Fruit fly (Drosophila melanogaster): ENCODE measurements around the gene Ziz.

Gene Ziz

DNA sequence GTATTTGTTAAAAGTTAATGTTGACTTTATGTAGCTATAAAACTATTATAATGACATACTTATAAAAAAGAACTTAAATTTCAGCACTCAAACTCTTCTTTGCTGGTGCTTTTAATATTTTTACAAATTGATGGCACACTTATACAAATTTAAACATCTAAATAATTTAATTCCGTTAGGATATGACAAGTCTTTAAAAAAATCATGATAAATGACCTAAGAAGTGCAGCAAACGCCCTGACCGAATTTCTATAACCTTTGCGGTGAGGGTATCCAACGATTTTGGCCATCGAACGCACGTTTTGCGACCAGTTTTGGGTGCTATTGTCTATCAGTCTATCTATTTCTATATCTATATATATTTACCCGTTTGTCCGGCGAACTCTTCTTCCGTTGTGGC lies 53.2 kb downstream of the Ziz start (continued):
- TF ChIP-seq CG13287 (GFP tag; IDR thresholded peaks at IDR 0.05; ENCODE audit: partially characterized antibody): no peak
- no peak for TF ChIP-seq CG18476 (GFP tag; optimal IDR thresholded peaks at IDR 0.05)
- TF ChIP-seq pnt (GFP tag; optimal IDR thresholded peaks at IDR 0.05): no peak
- peak; percentile 40 for TF ChIP-seq zfh2 (GFP tag; optimal IDR thresholded peaks at IDR 0.05)
- peak; percentile 4 for TF ChIP-seq ind (GFP tag; optimal IDR thresholded peaks at IDR 0.05)
- no peak for TF ChIP-seq CG14860 (GFP tag; IDR thresholded peaks at IDR 0.05; ENCODE audit: partially characterized antibody)
- TF ChIP-seq phol (tag; optimal IDR thresholded peaks at IDR 0.05): no peak
- no peak for TF ChIP-seq CG30431 (GFP tag; optimal IDR thresholded peaks at IDR 0.05)
- TF ChIP-seq CG6272 (GFP tag; IDR thresholded peaks at IDR 0.05): 0 out of 2 replicates have a peak, but pooled peaks have one; percentile 6
- peak; percentile 59 for TF ChIP-seq lilli (GFP tag; optimal IDR thresholded peaks at IDR 0.05)
- no peak for TF ChIP-seq CG11398 (GFP tag; optimal IDR thresholded peaks at IDR 0.05)
- no peak for TF ChIP-seq aop (GFP tag; IDR thresholded peaks at IDR 0.05)
- TF ChIP-seq psq (GFP tag; optimal IDR thresholded peaks at IDR 0.05): no peak
- TF ChIP-seq ftz-f1 (GFP tag; optimal IDR thresholded peaks at IDR 0.05): no peak
- TF ChIP-seq CG9876 (GFP tag; optimal IDR thresholded peaks at IDR 0.05): no peak
- no peak for TF ChIP-seq CG8281 (tag; optimal IDR thresholded peaks at IDR 0.05)
- TF ChIP-seq CG8478 (optimal IDR thresholded peaks at IDR 0.05): no peak
- TF ChIP-seq sima (GFP tag; optimal IDR thresholded peaks at IDR 0.05): no peak
- no peak for TF ChIP-seq CG17568 (GFP tag; optimal IDR thresholded peaks at IDR 0.05)
- TF ChIP-seq Trl (optimal IDR thresholded peaks at IDR 0.05): no peak
- no peak for TF ChIP-seq Trl (GFP tag; optimal IDR thresholded peaks at IDR 0.05)
- peak; percentile 43; the same call in 1 of the 2 replicates for TF ChIP-seq CG4730 (GFP tag; IDR thresholded peaks at IDR 0.05)
- no peak for TF ChIP-seq cad (GFP tag; optimal IDR thresholded peaks at IDR 0.05)
- TF ChIP-seq ro (GFP tag; IDR thresholded peaks at IDR 0.05): no peak
- peak; percentile 63; the same call in 1 of the 2 replicates for TF ChIP-seq CG31224 (GFP tag; IDR thresholded peaks at IDR 0.05)
- no peak for TF ChIP-seq gcm (GFP tag; optimal IDR thresholded peaks at IDR 0.05)
- TF ChIP-seq gsb-n (tag; optimal IDR thresholded peaks at IDR 0.05): no peak
- no peak for TF ChIP-seq NC2α (GFP tag; optimal IDR thresholded peaks at IDR 0.05)
- TF ChIP-seq ash1 (GFP tag; optimal IDR thresholded peaks at IDR 0.05): no peak
- no peak for TF ChIP-seq chinmo (GFP tag; IDR thresholded peaks at IDR 0.05; ENCODE audit: partially characterized antibody)
- no peak for TF ChIP-seq TFAM (GFP tag; optimal IDR thresholded peaks at IDR 0.05)
- peak; percentile 9 for TF ChIP-seq CG15514 (GFP tag; optimal IDR thresholded peaks at IDR 0.05)
- no peak for TF ChIP-seq z (GFP tag; IDR thresholded peaks at IDR 0.05)
- TF ChIP-seq crol (GFP tag; IDR thresholded peaks at IDR 0.05): no peak
- TF ChIP-seq fd102C (GFP tag; optimal IDR thresholded peaks at IDR 0.05): no peak
- no peak for TF ChIP-seq da (GFP tag; optimal IDR thresholded peaks at IDR 0.05)
- TF ChIP-seq ATbp (GFP tag; optimal IDR thresholded peaks at IDR 0.05): no peak
- TF ChIP-seq stc (GFP tag; IDR thresholded peaks at IDR 0.05): no peak
- no peak for TF ChIP-seq Hr3 (GFP tag; optimal IDR thresholded peaks at IDR 0.05)
- TF ChIP-seq bbx (GFP tag; IDR thresholded peaks at IDR 0.05; ENCODE audit: partially characterized antibody): no peak
- TF ChIP-seq Meics (GFP tag; optimal IDR thresholded peaks at IDR 0.05): peak; percentile 51
- no peak for TF ChIP-seq CG9609 (GFP tag; optimal IDR thresholded peaks at IDR 0.05)
- TF ChIP-seq CrebB (tag; optimal IDR thresholded peaks at IDR 0.05): no peak
- no peak for TF ChIP-seq CG6854 (GFP tag; optimal IDR thresholded peaks at IDR 0.05)
- no peak for TF ChIP-seq NC2β (GFP tag; optimal IDR thresholded peaks at IDR 0.05)
- no peak for TF ChIP-seq CG34224 (GFP tag; IDR thresholded peaks at IDR 0.05; ENCODE audit: partially characterized antibody)
- TF ChIP-seq seq (GFP tag; IDR thresholded peaks at IDR 0.05): no peak
- TF ChIP-seq oc (tag; optimal IDR thresholded peaks at IDR 0.05): no peak
- TF ChIP-seq insv (GFP tag; optimal IDR thresholded peaks at IDR 0.05): no peak
- peak; percentile 65 for TF ChIP-seq CG15269 (tag; optimal IDR thresholded peaks at IDR 0.05)
- TF ChIP-seq twi (tag; optimal IDR thresholded peaks at IDR 0.05): no peak
- no peak for TF ChIP-seq Bdp1 (GFP tag; optimal IDR thresholded peaks at IDR 0.05)
- TF ChIP-seq CkIIα-i1 (GFP tag; IDR thresholded peaks at IDR 0.05): no peak

Data from whole organism, embryonic.